Worm (Caenorhabditis elegans) whole organism, L4 larva: Measurements from ENCODE around the gene Y39A1A.10.
A peak's percentile ranks its signal among the peaks of the same experiment; 100 is the strongest.

Experiments used
- F44E2.7 ChIP-seq: fragments of 200-800 bp; sonication (Bioruptor generic); IDR thresholded peaks from 2 replicates; pipeline ENCODE4 v2.1.2; 2022; ENCODE audit warnings: missing genetic modification characterization, missing compliant biosample characterization
- T20F7.1 ChIP-seq: fragments of 200-800 bp; sonication (Bioruptor generic); optimal IDR thresholded peaks from 2 replicates; lab custom pipeline; 2018; ENCODE audit warnings: mild to moderate bottlenecking, missing genetic modification characterization, missing compliant biosample characterization
- Y48G9A.11 ChIP-seq: fragments of 200-800 bp; sonication (Bioruptor generic); IDR thresholded peaks from 2 replicates; pipeline ENCODE4 v1.3.6; 2022; ENCODE audit warnings: missing genetic modification reagents, missing genetic modification characterization, missing compliant biosample characterization
- aha-1 ChIP-seq: fragments of 150-350 bp; peaks from one replicate; lab custom pipeline; 2014; ENCODE audit warnings: missing biosample characterization, missing genetic modification characterization
- ama-1 ChIP-seq: fragments of 150-350 bp; optimal IDR thresholded peaks from 2 replicates; lab custom pipeline; 2014; ENCODE audit warnings: inconsistent platforms, mixed read lengths
- arid-1 ChIP-seq: fragments of 200-800 bp; sonication (Bioruptor generic); conservative IDR thresholded peaks from 2 replicates; pipeline ENCODE4 v1.3.6; 2022; ENCODE audit warnings: missing genetic modification reagents, missing genetic modification characterization, missing compliant biosample characterization
- ceh-20 ChIP-seq: fragments of 200-800 bp; sonication (Bioruptor generic); IDR thresholded peaks from 2 replicates; pipeline ENCODE4 v1.3.6; 2022; ENCODE audit warnings: missing genetic modification reagents, missing genetic modification characterization, missing compliant biosample characterization
- ceh-62 ChIP-seq: sonication (generic microtip); optimal IDR thresholded peaks from 2 replicates; lab custom pipeline; 2017; ENCODE audit warnings: missing biosample characterization, missing genetic modification characterization
- ceh-82 ChIP-seq: sonication (generic microtip); optimal IDR thresholded peaks from 2 replicates; lab custom pipeline; 2017; ENCODE audit warnings: missing biosample characterization, missing genetic modification characterization
- daf-12 ChIP-seq: fragments of 150-350 bp; optimal IDR thresholded peaks from 2 replicates; lab custom pipeline; 2014; ENCODE audit warnings: missing biosample characterization, missing genetic modification reagents, missing genetic modification characterization
- daf-16 ChIP-seq, 3 experiments: sonication (generic microtip); optimal IDR thresholded peaks; 2 replicates each; lab custom pipeline; 2016 to 2017; ENCODE audit warnings: missing genetic modification characterization in 3 of 3, missing genetic modification reagents in 3 of 3, mild to moderate bottlenecking in 2 of 3, missing compliant biosample characterization in 2 of 3, missing biosample characterization in 1 of 3, moderate library complexity in 1 of 3
- dmd-6 ChIP-seq: fragments of 200-800 bp; sonication (Bioruptor generic); IDR thresholded peaks from 2 replicates; pipeline ENCODE4 v1.3.6; 2022; ENCODE audit warnings: missing genetic modification reagents, missing genetic modification characterization, missing compliant biosample characterization
- dpl-1 ChIP-seq: fragments of 150-350 bp; optimal IDR thresholded peaks from 2 replicates; lab custom pipeline; 2014; ENCODE audit warnings: missing biosample characterization, missing genetic modification reagents, missing genetic modification characterization
- dve-1 ChIP-seq: sonication (generic microtip); optimal IDR thresholded peaks from 2 replicates; lab custom pipeline; 2017; ENCODE audit warnings: antibody characterized with exemption, mild to moderate bottlenecking, missing genetic modification characterization, missing compliant biosample characterization; ENCODE audit not compliant: insufficient read depth
- fos-1 ChIP-seq: fragments of 150-350 bp; optimal IDR thresholded peaks from 2 replicates; lab custom pipeline; 2014; ENCODE audit warnings: missing biosample characterization, missing genetic modification characterization
- hlh-30 ChIP-seq: sonication (generic microtip); optimal IDR thresholded peaks from 2 replicates; lab custom pipeline; 2017; ENCODE audit warnings: antibody characterized with exemption, mild to moderate bottlenecking, missing genetic modification characterization, missing compliant biosample characterization; ENCODE audit not compliant: insufficient read depth
- hmg-1.1 ChIP-seq: fragments of 200-800 bp; sonication (Bioruptor generic); IDR thresholded peaks from 2 replicates; pipeline ENCODE4 v1.3.6; 2022; ENCODE audit warnings: missing genetic modification reagents, missing genetic modification characterization, missing compliant biosample characterization
- jun-1 ChIP-seq: fragments of 150-350 bp; optimal IDR thresholded peaks from 2 replicates; lab custom pipeline; 2014; ENCODE audit warnings: missing biosample characterization, missing genetic modification reagents, missing genetic modification characterization
- lin-29 ChIP-seq: fragments of 200-800 bp; sonication (Bioruptor generic); IDR thresholded peaks from 2 replicates; pipeline ENCODE4 v1.3.6; 2022; ENCODE audit warnings: missing genetic modification reagents, missing genetic modification characterization, missing compliant biosample characterization
- lin-38 ChIP-seq: fragments of 200-800 bp; sonication (Bioruptor generic); IDR thresholded peaks from 2 replicates; pipeline ENCODE4 v1.3.6; 2022; ENCODE audit warnings: missing genetic modification reagents, missing genetic modification characterization, missing compliant biosample characterization
- lsy-2 ChIP-seq, 2 experiments: fragments of 150-350 bp in 1 of 2; sonication (generic microtip) in 1 of 2; optimal IDR thresholded peaks; 2 replicates each; lab custom pipeline; 2014 to 2017; ENCODE audit warnings: missing biosample characterization in 2 of 2, missing genetic modification characterization in 2 of 2
- mdl-1 ChIP-seq, 2 experiments: fragments of 150-350 bp in 1 of 2; sonication (generic microtip) in 1 of 2; optimal IDR thresholded peaks; 2 replicates each; lab custom pipeline; 2014 to 2017; ENCODE audit warnings: missing biosample characterization in 2 of 2, missing genetic modification characterization in 2 of 2
- mep-1 ChIP-seq: fragments of 150-350 bp; sonication (generic microtip); optimal IDR thresholded peaks from 3 replicates; lab custom pipeline; 2014; ENCODE audit warnings: missing biosample characterization, missing genetic modification characterization
- mes-2 ChIP-seq: sonication (generic microtip); optimal IDR thresholded peaks from 2 replicates; lab custom pipeline; 2016; ENCODE audit warnings: missing genotype, mild to moderate bottlenecking, missing genetic modification characterization, missing compliant biosample characterization; ENCODE audit not compliant: poor library complexity, severe bottlenecking
- nhr-111 ChIP-seq: fragments of 200-800 bp; sonication (Bioruptor generic); optimal IDR thresholded peaks from 2 replicates; lab custom pipeline; 2018; ENCODE audit warnings: mild to moderate bottlenecking, missing genetic modification characterization, missing compliant biosample characterization
- nhr-28 ChIP-seq: fragments of 150-350 bp; optimal IDR thresholded peaks from 2 replicates; lab custom pipeline; 2014; ENCODE audit warnings: missing biosample characterization, missing genetic modification characterization
- nhr-48 ChIP-seq: sonication (generic microtip); optimal IDR thresholded peaks from 2 replicates; lab custom pipeline; 2016; ENCODE audit warnings: mild to moderate bottlenecking, missing genetic modification characterization, missing compliant biosample characterization
- nhr-6 ChIP-seq: fragments of 150-350 bp; optimal IDR thresholded peaks from 2 replicates; lab custom pipeline; 2014; ENCODE audit warnings: missing biosample characterization, missing genetic modification characterization
- nhr-76 ChIP-seq: fragments of 150-350 bp; optimal IDR thresholded peaks from 2 replicates; lab custom pipeline; 2014; ENCODE audit warnings: missing biosample characterization, missing genetic modification characterization
- nhr-77 ChIP-seq: fragments of 150-350 bp; optimal IDR thresholded peaks from 2 replicates; lab custom pipeline; 2014; ENCODE audit warnings: missing biosample characterization, missing genetic modification characterization
- pha-4 ChIP-seq, 2 experiments: fragments of 150-350 bp in 1 of 2; fragments of 200-800 bp in 1 of 2; sonication (Bioruptor generic) in 1 of 2; IDR thresholded peaks in 1 of 2; optimal IDR thresholded peaks in 1 of 2; 2 replicates each; pipeline versions ENCODE4 v1.3.6 to Lab custom; 2014 to 2022; ENCODE audit warnings: missing genetic modification characterization in 2 of 2, missing genetic modification reagents in 2 of 2, missing biosample characterization in 1 of 2, missing compliant biosample characterization in 1 of 2
- php-3 ChIP-seq: fragments of 200-800 bp; sonication (Bioruptor generic); IDR thresholded peaks from 2 replicates; pipeline ENCODE4 v1.3.6; 2022; ENCODE audit warnings: missing genetic modification reagents, missing genetic modification characterization, missing compliant biosample characterization
- pqm-1 ChIP-seq: sonication (generic microtip); optimal IDR thresholded peaks from 2 replicates; lab custom pipeline; 2017; ENCODE audit warnings: missing biosample characterization, missing genetic modification characterization
- rbr-2 ChIP-seq: sonication (generic microtip); optimal IDR thresholded peaks from 2 replicates; lab custom pipeline; 2016; ENCODE audit warnings: missing genotype, missing genetic modification characterization, missing compliant biosample characterization
- set-16 ChIP-seq: fragments of 200-800 bp; sonication (Bioruptor generic); IDR thresholded peaks from 2 replicates; pipeline ENCODE4 v1.3.6; 2022; ENCODE audit warnings: missing genetic modification reagents, missing genetic modification characterization, missing compliant biosample characterization
- snpc-1.2 ChIP-seq: fragments of 200-800 bp; sonication (Bioruptor generic); IDR thresholded peaks from 2 replicates; pipeline ENCODE4 v1.3.6; 2022; ENCODE audit warnings: missing genetic modification reagents, missing genetic modification characterization, missing compliant biosample characterization
- tra-1 ChIP-seq: fragments of 200-800 bp; sonication (Bioruptor generic); IDR thresholded peaks from 2 replicates; pipeline ENCODE4 v1.3.6; 2022; ENCODE audit warnings: missing genetic modification reagents, missing genetic modification characterization, missing compliant biosample characterization
- unc-130 ChIP-seq: sonication (generic microtip); optimal IDR thresholded peaks from 2 replicates; lab custom pipeline; 2016; ENCODE audit warnings: missing genetic modification reagents, missing genetic modification characterization, missing compliant biosample characterization
- zag-1 ChIP-seq: fragments of 150-350 bp; optimal IDR thresholded peaks from 2 replicates; lab custom pipeline; 2014; ENCODE audit warnings: missing biosample characterization, missing genetic modification characterization
- zip-11 ChIP-seq: fragments of 200-800 bp; sonication (Bioruptor generic); IDR thresholded peaks from 2 replicates; pipeline ENCODE4 v1.3.6; 2022; ENCODE audit warnings: missing genetic modification characterization, missing compliant biosample characterization
- zip-2 ChIP-seq: fragments of 150-350 bp; optimal IDR thresholded peaks from 2 replicates; lab custom pipeline; 2014; ENCODE audit warnings: missing biosample characterization, missing genetic modification characterization
- ztf-11 ChIP-seq: fragments of 150-350 bp; optimal IDR thresholded peaks from 2 replicates; lab custom pipeline; 2014; ENCODE audit warnings: missing biosample characterization, missing genetic modification characterization
- ztf-7 ChIP-seq: fragments of 150-350 bp; optimal IDR thresholded peaks from 2 replicates; lab custom pipeline; 2014; ENCODE audit warnings: missing biosample characterization, missing genetic modification characterization

The Y39A1A.10 gene

ce11 chrIII:10642781-10643180 lies 10.3 kb downstream of the Y39A1A.10 start, which contains the start of the genes dhs-11 and orc-1:
Gene dhs-11 (minus strand): TSS chrIII:10642865.
Gene orc-1 (plus strand): TSS chrIII:10643129.
- TF ChIP-seq php-3 (GFP tag; lab: Robert Waterston, UW) (no peak), aha-1 (tag; lab: Kevin White, UChicago) (peak; percentile 67), set-16 (GFP tag; lab: Robert Waterston, UW) (no peak), mes-2 (tag; lab: Kevin White, UChicago) (peak; percentile 68), dpl-1 (GFP tag; lab: Kevin White, UChicago) (peak; percentile 89), daf-12 (tag; lab: Kevin White, UChicago) (no peak), lin-38 (GFP tag; lab: Robert Waterston, UW) (peak; percentile 69), tra-1 (no peak), dve-1 (peak; percentile 56), nhr-28 (tag; lab: Kevin White, UChicago) (peak; percentile 9), hmg-1.1 (GFP tag; lab: Robert Waterston, UW) (0 out of 2 replicates have a peak, but pooled peaks have one; percentile 48), lsy-2 (tag; optimal IDR thresholded peaks at IDR 0.05; lab: Kevin White, UChicago) (peak; percentile 69 to 99), lin-29 (GFP tag; lab: Robert Waterston, UW) (no peak), nhr-6 (peak; percentile 47), unc-130 (GFP tag; lab: Kevin White, UChicago) (peak; percentile 32), mep-1 (tag; lab: Kevin White, UChicago) (peak; percentile 26), ztf-7 (tag; lab: Kevin White, UChicago) (no peak), hlh-30 (tag; lab: Kevin White, UChicago) (peak; percentile 12), snpc-1.2 (GFP tag; lab: Robert Waterston, UW) (no peak), dmd-6 (GFP tag; lab: Robert Waterston, UW) (no peak), daf-16 (GFP tag; optimal IDR thresholded peaks at IDR 0.05; lab: Kevin White, UChicago) (no peak), daf-16 (tag; optimal IDR thresholded peaks at IDR 0.05; lab: Kevin White, UChicago) (peak; percentile 30)

- TF ChIP-seq daf-16 (GFP tag; optimal IDR thresholded peaks at IDR 0.05; lab: Kevin White, UChicago) (no peak), daf-16 (tag; optimal IDR thresholded peaks at IDR 0.05; lab: Kevin White, UChicago) (peak; percentile 16), nhr-77 (tag; lab: Kevin White, UChicago) (no peak), Y48G9A.11 (no peak), lin-38 (GFP tag; lab: Robert Waterston, UW) (peak; percentile 84), ama-1 (lab: Kevin White, UChicago) (no peak), lsy-2 (tag; optimal IDR thresholded peaks at IDR 0.05; lab: Kevin White, UChicago) (peak in 1 of 2 experiments; percentile 16), rbr-2 (tag; lab: Kevin White, UChicago) (no peak), zip-11 (GFP tag; lab: Robert Waterston, UW) (no peak), pqm-1 (tag; lab: Kevin White, UChicago) (no peak), mes-2 (tag; lab: Kevin White, UChicago) (peak; percentile 37), pha-4 (GFP tag; IDR thresholded peaks at IDR 0.05; lab: Robert Waterston, UW) (no peak), pha-4 (tag; optimal IDR thresholded peaks at IDR 0.05; lab: Kevin White, UChicago) (no peak), mdl-1 (tag; optimal IDR thresholded peaks at IDR 0.05; lab: Kevin White, UChicago) (no peak)
Observed at ce11 chrIII:10646094-10646493, 13.6 kb downstream of the Y39A1A.10 start, which contains the start of gene orc-4. Gene orc-4 (plus strand): TSS chrIII:10646170.

- TF ChIP-seq dpl-1 (GFP tag; lab: Kevin White, UChicago) (no peak), jun-1 (tag; lab: Kevin White, UChicago) (no peak), snpc-1.2 (GFP tag; lab: Robert Waterston, UW) (no peak), arid-1 (GFP tag; lab: Robert Waterston, UW) (no peak), Y48G9A.11 (no peak), rbr-2 (tag; lab: Kevin White, UChicago) (no peak)
Observed at ce11 chrIII:10649219-10649618, 16.7 kb downstream of the Y39A1A.10 start, which contains the start of gene emg-1. Gene emg-1 (plus strand): TSS chrIII:10649519.

- TF ChIP-seq ztf-11 (tag; lab: Kevin White, UChicago) = no peak
- TF ChIP-seq dve-1 = peak; percentile 2
- no peak for TF ChIP-seq pqm-1 (tag; lab: Kevin White, UChicago)
- TF ChIP-seq nhr-76 (tag; lab: Kevin White, UChicago) = no peak
- TF ChIP-seq nhr-48 (tag; lab: Kevin White, UChicago) = no peak
- TF ChIP-seq zip-11 (GFP tag; lab: Robert Waterston, UW) = no peak
- TF ChIP-seq T20F7.1 (GFP tag; lab: Kevin White, UChicago) = no peak
- TF ChIP-seq dpl-1 (GFP tag; lab: Kevin White, UChicago) = peak; percentile 21
- TF ChIP-seq ceh-20 (GFP tag; lab: Robert Waterston, UW) = no peak
- TF ChIP-seq zip-2 = no peak
- no peak for TF ChIP-seq fos-1 (tag; lab: Kevin White, UChicago)
- no peak for TF ChIP-seq ceh-62 (tag; lab: Kevin White, UChicago)
- no peak for TF ChIP-seq nhr-111 (GFP tag; lab: Kevin White, UChicago)
- no peak for TF ChIP-seq zag-1 (tag; lab: Kevin White, UChicago)
- TF ChIP-seq F44E2.7 (GFP tag; lab: Robert Waterston, UW) = no peak
- TF ChIP-seq ceh-82 (tag; lab: Kevin White, UChicago) = no peak
- TF ChIP-seq lin-38 (GFP tag; lab: Robert Waterston, UW) = peak; percentile 51
Observed at ce11 chrIII:10651634-10652033, 19.1 kb downstream of the Y39A1A.10 start.
